Fruit fly (Drosophila melanogaster) whole organism, embryonic: Measurements from ENCODE around the gene Hpd.

Experiments used
- CG12769 ChIP-seq: fragments of 200-800 bp; sonication (Bioruptor generic); optimal IDR thresholded peaks from 2 replicates; lab custom pipeline; 2019; ENCODE audit warnings: missing biosample characterization, mild to moderate bottlenecking, missing genetic modification characterization, moderate library complexity
- CG2129 ChIP-seq: fragments of 200-800 bp; sonication (Bioruptor generic); IDR thresholded peaks from 2 replicates; pipeline ENCODE4 v1.3.6; 2022; ENCODE audit warnings: missing biosample characterization, missing genetic modification characterization; ENCODE audit not compliant: partially characterized antibody
- CG2875 ChIP-seq: fragments of 200-800 bp; sonication (Bioruptor generic); optimal IDR thresholded peaks from 2 replicates; lab custom pipeline; 2017; ENCODE audit warnings: missing biosample characterization, mild to moderate bottlenecking, missing genetic modification characterization, missing genetic modification reagents
- CG3838 ChIP-seq: fragments of 200-800 bp; sonication (Bioruptor generic); optimal IDR thresholded peaks from 3 replicates; lab custom pipeline; 2016; ENCODE audit warnings: missing biosample characterization, missing genetic modification characterization
- CG6254 ChIP-seq: fragments of 200-800 bp; sonication (Bioruptor generic); optimal IDR thresholded peaks from 3 replicates; lab custom pipeline; 2017; ENCODE audit warnings: mild to moderate bottlenecking, missing biosample characterization, missing genetic modification reagents, missing genetic modification characterization
- CG7372 ChIP-seq: fragments of 200-800 bp; sonication (Bioruptor generic); IDR thresholded peaks from 2 replicates; pipeline ENCODE4 v1.3.6; 2022; ENCODE audit warnings: missing biosample characterization, missing genetic modification characterization
- ewg ChIP-seq: fragments of 200-800 bp; sonication (Bioruptor generic); optimal IDR thresholded peaks from 3 replicates; lab custom pipeline; 2017; ENCODE audit warnings: mild to moderate bottlenecking, missing biosample characterization, missing genetic modification reagents, missing genetic modification characterization
- gce ChIP-seq: fragments of 200-800 bp; sonication (Bioruptor generic); IDR thresholded peaks from 3 replicates; pipeline ENCODE4 v1.3.6; 2022; ENCODE audit warnings: missing biosample characterization, missing genetic modification characterization
- gt ChIP-seq: fragments of 200-800 bp; sonication (Bioruptor generic); IDR thresholded peaks from 2 replicates; pipeline ENCODE4 v1.3.6; 2022; ENCODE audit warnings: missing biosample characterization, missing genetic modification characterization
- scrt ChIP-seq: fragments of 200-800 bp; sonication (Bioruptor generic); optimal IDR thresholded peaks from 2 replicates; lab custom pipeline; 2018; ENCODE audit warnings: missing biosample characterization, mild to moderate bottlenecking, missing genetic modification characterization, moderate library complexity
- trh ChIP-seq: fragments of 200-800 bp; sonication (Bioruptor generic); optimal IDR thresholded peaks from 2 replicates; lab custom pipeline; 2016; ENCODE audit warnings: missing biosample characterization, missing genetic modification characterization

dm6 chr3L:20440902-20441429 lies 1.3 kb upstream of the Hpd start:
- TF ChIP-seq CG2129 (no peak), CG12769 (peak; percentile 92), trh (GFP tag; lab: Kevin White, UChicago) (no peak), ewg (GFP tag; lab: Kevin White, UChicago) (no peak), CG3838 (GFP tag; lab: Kevin White, UChicago) (no peak), CG2875 (GFP tag; lab: Kevin White, UChicago) (no peak), gce (GFP tag; lab: Robert Waterston, UW) (no peak), CG6254 (GFP tag; lab: Kevin White, UChicago) (no peak), scrt (no peak), CG7372 (GFP tag; lab: Robert Waterston, UW) (no peak), gt (GFP tag; lab: Robert Waterston, UW) (no peak)
